Fruit fly (Drosophila melanogaster) whole organism, embryonic: ENCODE results near the gene Cka.
A peak's percentile ranks its signal among the peaks of the same experiment; 100 is the strongest.

Experiments used
- CG11093 ChIP-seq: fragments of 200-800 bp; sonication (Bioruptor generic); IDR thresholded peaks from 3 replicates; pipeline ENCODE4 v1.3.6; 2022; ENCODE audit warnings: missing biosample characterization, missing genetic modification characterization
- CG11695 ChIP-seq: fragments of 200-800 bp; sonication (Bioruptor generic); IDR thresholded peaks from 3 replicates; pipeline ENCODE4 v1.3.6; 2022; ENCODE audit warnings: missing biosample characterization, missing genetic modification characterization
- CG12659 ChIP-seq: fragments of 200-800 bp; sonication (Bioruptor generic); optimal IDR thresholded peaks from 3 replicates; lab custom pipeline; 2017; ENCODE audit warnings: mild to moderate bottlenecking, missing biosample characterization, missing genetic modification reagents, missing genetic modification characterization
- CG13775 ChIP-seq: fragments of 200-800 bp; sonication (Bioruptor generic); optimal IDR thresholded peaks from 3 replicates; lab custom pipeline; 2017; ENCODE audit warnings: missing biosample characterization, mild to moderate bottlenecking, missing genetic modification characterization
- CG14667 ChIP-seq: fragments of 200-800 bp; sonication (Bioruptor generic); IDR thresholded peaks from 2 replicates; pipeline ENCODE4 v1.3.6; 2022; ENCODE audit warnings: missing biosample characterization, missing genetic modification characterization
- CG14965 ChIP-seq: fragments of 200-800 bp; sonication (Bioruptor generic); optimal IDR thresholded peaks from 2 replicates; lab custom pipeline; 2016; ENCODE audit warnings: missing biosample characterization, missing genetic modification characterization, borderline replicate concordance
- CG15011 ChIP-seq: fragments of 200-800 bp; sonication (Bioruptor generic); optimal IDR thresholded peaks from 3 replicates; lab custom pipeline; 2018; ENCODE audit warnings: missing biosample characterization, mild to moderate bottlenecking, missing genetic modification characterization
- CG17359 ChIP-seq: fragments of 200-800 bp; sonication (Bioruptor generic); optimal IDR thresholded peaks from 3 replicates; lab custom pipeline; 2018; ENCODE audit warnings: missing biosample characterization, mild to moderate bottlenecking, missing genetic modification characterization, moderate library complexity
- CG17802 ChIP-seq: fragments of 200-800 bp; sonication (Bioruptor generic); optimal IDR thresholded peaks from 2 replicates; lab custom pipeline; 2018; ENCODE audit warnings: missing biosample characterization, mild to moderate bottlenecking, missing genetic modification characterization, moderate library complexity
- CG30020 ChIP-seq: fragments of 200-800 bp; optimal IDR thresholded peaks from 2 replicates; lab custom pipeline; 2019; ENCODE audit warnings: missing biosample characterization, mild to moderate bottlenecking, missing genetic modification characterization, moderate library complexity
- CG32767 ChIP-seq: fragments of 200-800 bp; sonication (Bioruptor generic); IDR thresholded peaks from 2 replicates; pipeline ENCODE4 v1.3.6; 2022; ENCODE audit warnings: missing biosample characterization, missing genetic modification characterization
- CG3281 ChIP-seq: fragments of 200-800 bp; sonication (Bioruptor generic); optimal IDR thresholded peaks from 3 replicates; lab custom pipeline; 2017; ENCODE audit warnings: missing biosample characterization, mild to moderate bottlenecking, missing genetic modification characterization
- CG34376 ChIP-seq: fragments of 200-800 bp; sonication (Bioruptor generic); optimal IDR thresholded peaks from 2 replicates; lab custom pipeline; 2018; ENCODE audit warnings: missing biosample characterization, mild to moderate bottlenecking, missing genetic modification characterization
- CG34422 ChIP-seq: fragments of 200-800 bp; sonication (Bioruptor generic); IDR thresholded peaks from 3 replicates; pipeline ENCODE4 v1.3.6; 2022; ENCODE audit warnings: missing biosample characterization, missing genetic modification characterization
- CG3726 ChIP-seq: fragments of 200-800 bp; sonication (Bioruptor generic); IDR thresholded peaks from 3 replicates; pipeline ENCODE4, ENCODE4 v1.3.6; 2022; ENCODE audit warnings: missing biosample characterization, missing genetic modification characterization
- CG3847 ChIP-seq: fragments of 200-800 bp; sonication (Bioruptor generic); IDR thresholded peaks from 2 replicates; pipeline ENCODE4 v1.3.6; 2022; ENCODE audit warnings: missing biosample characterization, missing genetic modification characterization
- CG6683 ChIP-seq: fragments of 200-800 bp; sonication (Bioruptor generic); optimal IDR thresholded peaks from 2 replicates; lab custom pipeline; 2017; ENCODE audit warnings: missing biosample characterization, mild to moderate bottlenecking, missing genetic modification characterization, missing genetic modification reagents
- CG9727 ChIP-seq: fragments of 200-800 bp; sonication (Bioruptor generic); optimal IDR thresholded peaks from 3 replicates; lab custom pipeline; 2017; ENCODE audit warnings: missing biosample characterization, mild to moderate bottlenecking, missing genetic modification characterization
- CG9932 ChIP-seq: fragments of 200-800 bp; sonication (Bioruptor generic); IDR thresholded peaks from 2 replicates; pipeline ENCODE4 v1.3.6; 2022; ENCODE audit warnings: missing biosample characterization, missing genetic modification characterization
- Dad ChIP-seq: fragments of 200-800 bp; sonication (Bioruptor generic); optimal IDR thresholded peaks from 3 replicates; lab custom pipeline; 2016; ENCODE audit warnings: missing biosample characterization, missing genetic modification characterization
- Dbx ChIP-seq: fragments of 200-800 bp; sonication (Bioruptor generic); IDR thresholded peaks from 3 replicates; pipeline ENCODE4 v1.3.6; 2022; ENCODE audit warnings: missing biosample characterization, missing genetic modification characterization
- Dll ChIP-seq: fragments of 200-800 bp; sonication (Bioruptor generic); IDR thresholded peaks from 4 replicates; pipeline ENCODE4 v1.3.6; 2022; ENCODE audit warnings: missing biosample characterization, missing genetic modification characterization; ENCODE audit not compliant: partially characterized antibody
- HHEX ChIP-seq: fragments of 200-800 bp; sonication (Bioruptor generic); optimal IDR thresholded peaks from 3 replicates; lab custom pipeline; 2017; ENCODE audit warnings: missing biosample characterization, mild to moderate bottlenecking, missing genetic modification characterization, missing genetic modification reagents
- HLH3B ChIP-seq: fragments of 200-800 bp; sonication (Bioruptor generic); IDR thresholded peaks from 2 replicates; pipeline ENCODE4 v1.3.6; 2022; ENCODE audit warnings: missing biosample characterization, missing genetic modification characterization
- HLH54F ChIP-seq: fragments of 200-800 bp; sonication (Bioruptor generic); optimal IDR thresholded peaks from 3 replicates; lab custom pipeline; 2016; ENCODE audit warnings: missing biosample characterization, missing genetic modification characterization
- HmgD ChIP-seq: fragments of 200-800 bp; sonication (Bioruptor generic); optimal IDR thresholded peaks from 3 replicates; lab custom pipeline; 2016; ENCODE audit warnings: missing biosample characterization, missing genetic modification characterization
- Hmr ChIP-seq: fragments of 200-800 bp; sonication (Bioruptor generic); optimal IDR thresholded peaks from 3 replicates; lab custom pipeline; 2017; ENCODE audit warnings: mild to moderate bottlenecking, missing biosample characterization, missing genetic modification reagents, missing genetic modification characterization
- Nf-YC ChIP-seq: fragments of 200-800 bp; optimal IDR thresholded peaks from 3 replicates; lab custom pipeline; 2019; ENCODE audit warnings: missing biosample characterization, mild to moderate bottlenecking, missing genetic modification characterization, moderate library complexity
- PHDP ChIP-seq: fragments of 200-800 bp; sonication (Bioruptor generic); optimal IDR thresholded peaks from 3 replicates; lab custom pipeline; 2018; ENCODE audit warnings: missing biosample characterization, mild to moderate bottlenecking, missing genetic modification characterization, moderate library complexity
- Ptx1 ChIP-seq: fragments of 200-800 bp; sonication (Bioruptor generic); IDR thresholded peaks from 2 replicates; pipeline ENCODE4 v1.3.6; 2022; ENCODE audit warnings: missing biosample characterization, missing genetic modification characterization
- Taf1 ChIP-seq: fragments of 200-800 bp; sonication (Bioruptor generic); IDR thresholded peaks from 2 replicates; pipeline ENCODE4 v1.3.6; 2022; ENCODE audit warnings: missing biosample characterization, missing genetic modification characterization
- Usf ChIP-seq: fragments of 200-800 bp; sonication (Bioruptor generic); optimal IDR thresholded peaks from 2 replicates; lab custom pipeline; 2017; ENCODE audit warnings: missing genotype, missing biosample characterization, missing genetic modification characterization
- abd-A ChIP-seq: fragments of 200-800 bp; sonication (Bioruptor generic); optimal IDR thresholded peaks from 3 replicates; lab custom pipeline; 2019; ENCODE audit warnings: missing biosample characterization, mild to moderate bottlenecking, missing genetic modification characterization, moderate library complexity
- bcd ChIP-seq: fragments of 200-800 bp; sonication (Bioruptor generic); optimal IDR thresholded peaks from 2 replicates; lab custom pipeline; 2017; ENCODE audit warnings: missing biosample characterization, mild to moderate bottlenecking, missing genetic modification characterization
- cad ChIP-seq: fragments of >200 bp; optimal IDR thresholded peaks from 2 replicates; lab custom pipeline; 2017; ENCODE audit warnings: missing biosample characterization, missing genetic modification characterization
- cg ChIP-seq: fragments of 200-800 bp; sonication (Bioruptor generic); optimal IDR thresholded peaks from 3 replicates; lab custom pipeline; 2019; ENCODE audit warnings: missing biosample characterization, mild to moderate bottlenecking, missing genetic modification characterization, moderate library complexity
- chinmo ChIP-seq: fragments of 200-800 bp; sonication (Bioruptor generic); IDR thresholded peaks from 4 replicates; pipeline ENCODE4 v1.3.6; 2022; ENCODE audit warnings: missing biosample characterization, missing genetic modification characterization; ENCODE audit not compliant: partially characterized antibody
- chm ChIP-seq: fragments of 200-800 bp; sonication (Bioruptor generic); IDR thresholded peaks from 2 replicates; pipeline ENCODE4 v1.3.6; 2022; ENCODE audit warnings: missing biosample characterization, missing genetic modification characterization
- da ChIP-seq: fragments of 200-800 bp; sonication (Bioruptor generic); optimal IDR thresholded peaks from 2 replicates; lab custom pipeline; 2016; ENCODE audit warnings: missing biosample characterization, missing genetic modification characterization
- exex ChIP-seq: fragments of 200-800 bp; sonication (Bioruptor generic); optimal IDR thresholded peaks from 4 replicates; lab custom pipeline; 2018; ENCODE audit warnings: missing biosample characterization, mild to moderate bottlenecking, missing genetic modification characterization, moderate library complexity
- fu2 ChIP-seq: fragments of 200-800 bp; sonication (Bioruptor generic); optimal IDR thresholded peaks from 2 replicates; lab custom pipeline; 2016; ENCODE audit warnings: missing biosample characterization, missing genetic modification characterization
- gem ChIP-seq: fragments of 200-800 bp; sonication (Bioruptor generic); optimal IDR thresholded peaks from 2 replicates; lab custom pipeline; 2019; ENCODE audit warnings: missing biosample characterization, mild to moderate bottlenecking, missing genetic modification characterization, moderate library complexity
- gsb-n ChIP-seq: fragments of 200-800 bp; sonication (Bioruptor generic); optimal IDR thresholded peaks from 3 replicates; lab custom pipeline; 2018; ENCODE audit warnings: missing biosample characterization, mild to moderate bottlenecking, missing genetic modification characterization
- ham ChIP-seq: fragments of 200-800 bp; sonication (Bioruptor generic); IDR thresholded peaks from 2 replicates; pipeline ENCODE4 v1.3.6; 2022; ENCODE audit warnings: missing biosample characterization, missing genetic modification characterization
- hbn ChIP-seq: fragments of 200-800 bp; sonication (Bioruptor generic); IDR thresholded peaks from 2 replicates; pipeline ENCODE4 v1.3.6; 2022; ENCODE audit warnings: missing biosample characterization, missing genetic modification characterization; ENCODE audit not compliant: partially characterized antibody
- lmd ChIP-seq: fragments of 200-800 bp; sonication (Bioruptor generic); IDR thresholded peaks from 2 replicates; pipeline ENCODE4 v1.3.6; 2022; ENCODE audit warnings: missing biosample characterization, missing genetic modification characterization
- slbo ChIP-seq: fragments of 200-800 bp; sonication (Bioruptor generic); IDR thresholded peaks from 2 replicates; pipeline ENCODE4 v1.3.6; 2022; ENCODE audit warnings: missing biosample characterization, missing genetic modification characterization
- trem ChIP-seq: fragments of 200-800 bp; optimal IDR thresholded peaks from 3 replicates; lab custom pipeline; 2019; ENCODE audit warnings: missing biosample characterization, mild to moderate bottlenecking, missing genetic modification characterization, moderate library complexity
- tx ChIP-seq: fragments of 200-800 bp; sonication (Bioruptor generic); optimal IDR thresholded peaks from 2 replicates; lab custom pipeline; 2016; ENCODE audit warnings: missing biosample characterization, missing genetic modification characterization
- zfh2 ChIP-seq: fragments of 200-800 bp; sonication (Bioruptor generic); optimal IDR thresholded peaks from 2 replicates; lab custom pipeline; 2016; ENCODE audit warnings: missing biosample characterization, missing genetic modification characterization

Cka gene

DNA sequence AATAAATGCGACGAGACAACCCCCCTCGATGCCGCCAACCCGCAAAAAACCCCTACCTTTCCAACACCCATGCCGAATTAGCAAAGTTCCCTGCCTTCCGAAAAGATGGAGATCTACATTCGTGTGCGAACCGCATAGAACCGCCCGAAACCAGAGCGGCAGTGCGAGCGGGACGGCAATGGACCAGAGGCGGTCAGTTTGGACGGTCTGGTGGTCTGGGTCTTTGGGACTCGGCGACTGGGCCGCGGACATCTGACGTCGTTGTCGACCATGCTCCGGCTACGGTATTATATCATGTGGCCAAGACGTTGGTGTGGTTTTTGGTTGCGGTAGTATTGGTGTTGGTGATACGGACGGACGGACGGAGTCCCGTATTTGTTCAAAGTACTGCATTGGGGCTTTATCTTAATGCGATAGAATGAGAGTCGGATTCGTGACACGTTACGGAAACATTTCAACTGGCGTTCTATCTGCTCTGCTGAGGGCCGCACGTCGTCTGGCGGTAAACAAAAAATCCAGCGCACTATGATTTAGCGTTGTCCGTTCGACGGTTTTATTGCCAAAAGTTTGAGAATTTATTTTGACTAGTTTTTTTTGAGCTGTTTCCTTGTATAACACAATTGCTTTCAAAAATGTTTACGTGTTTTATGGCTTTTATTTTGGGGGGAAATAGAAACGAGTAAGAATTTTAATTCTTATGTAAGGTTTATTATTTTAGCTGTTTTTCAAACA, 56.4 kb downstream of the Cka start (continued):
- no peak for TF ChIP-seq tx (GFP tag; lab: Kevin White, UChicago)
- TF ChIP-seq ham (GFP tag; lab: Robert Waterston, UW): 0 out of 2 replicates have a peak, but pooled peaks have one; percentile 10
- peak; percentile 85 for TF ChIP-seq gem
- no peak for TF ChIP-seq PHDP (tag; lab: Kevin White, UChicago)
- no peak for TF ChIP-seq CG17802 (tag; lab: Kevin White, UChicago)
- TF ChIP-seq Hmr: peak; percentile 47
- 0 out of 2 replicates have a peak, but pooled peaks have one; percentile 33 for TF ChIP-seq chm
- no peak for TF ChIP-seq CG6683 (GFP tag; lab: Kevin White, UChicago)
- TF ChIP-seq CG12659 (GFP tag; lab: Kevin White, UChicago): peak; percentile 33
- TF ChIP-seq CG11695 (GFP tag; lab: Robert Waterston, UW): 0 out of 3 replicates have a peak, but pooled peaks have one; percentile 10
- peak; percentile 27 for TF ChIP-seq fu2
- no peak for TF ChIP-seq CG30020 (tag; lab: Kevin White, UChicago)
- 0 out of 2 replicates have a peak, but pooled peaks have one; percentile 10 for TF ChIP-seq Taf1 (GFP tag; lab: Robert Waterston, UW)
- TF ChIP-seq CG17359 (tag; lab: Kevin White, UChicago): peak; percentile 1
- TF ChIP-seq cg (GFP tag; lab: Kevin White, UChicago): peak; percentile 48
- no peak for TF ChIP-seq gsb-n
- TF ChIP-seq zfh2: peak; percentile 29
- TF ChIP-seq CG34376 (GFP tag; lab: Kevin White, UChicago): peak; percentile 74
- peak; percentile 38 for TF ChIP-seq exex (tag; lab: Kevin White, UChicago)
- TF ChIP-seq slbo (GFP tag; lab: Robert Waterston, UW): no peak
- TF ChIP-seq CG34422 (GFP tag; lab: Robert Waterston, UW): peak; percentile 13; the same call in 1 of the 3 replicates
- TF ChIP-seq bcd: no peak
- TF ChIP-seq HLH3B (GFP tag; lab: Robert Waterston, UW): 0 out of 2 replicates have a peak, but pooled peaks have one; percentile 4
- TF ChIP-seq lmd (GFP tag; lab: Robert Waterston, UW): 0 out of 2 replicates have a peak, but pooled peaks have one; percentile 28

DNA sequence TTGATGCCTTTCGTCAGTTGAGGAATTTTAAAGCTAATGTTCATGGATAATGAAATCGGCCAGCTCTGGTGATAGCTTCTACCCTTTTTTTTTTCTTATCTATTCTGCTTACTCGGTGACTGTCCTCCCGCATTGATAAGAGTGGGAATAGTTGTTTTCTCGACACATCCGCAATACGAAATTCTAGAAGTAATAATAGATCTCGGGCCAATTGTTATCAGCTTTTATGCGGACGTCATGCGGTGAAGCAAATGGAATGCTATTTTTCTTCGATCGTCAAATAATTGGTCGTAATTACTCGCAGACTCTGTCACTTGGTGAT, 56.9 kb downstream of the Cka start:
- no peak for TF ChIP-seq CG9727 (GFP tag; lab: Kevin White, UChicago)
- TF ChIP-seq Dad (GFP tag; lab: Kevin White, UChicago): no peak
- no peak for TF ChIP-seq da (GFP tag; lab: Kevin White, UChicago)
- no peak for TF ChIP-seq Ptx1 (GFP tag; lab: Robert Waterston, UW)
- peak; percentile 1 for TF ChIP-seq zfh2
- no peak for TF ChIP-seq HLH54F
- TF ChIP-seq CG14667 (GFP tag; lab: Robert Waterston, UW): no peak
- no peak for TF ChIP-seq CG3281
- no peak for TF ChIP-seq CG3726
- no peak for TF ChIP-seq Usf (GFP tag; lab: Kevin White, UChicago)
- TF ChIP-seq HmgD: no peak
- no peak for TF ChIP-seq CG32767 (GFP tag; lab: Robert Waterston, UW)
- TF ChIP-seq chinmo (GFP tag; lab: Robert Waterston, UW): no peak
- peak; percentile 18 for TF ChIP-seq gem
- no peak for TF ChIP-seq CG11093 (GFP tag; lab: Robert Waterston, UW)
- TF ChIP-seq hbn: no peak
- TF ChIP-seq abd-A: no peak
- peak; percentile 29; the same call in 1 of the 2 replicates for TF ChIP-seq CG9932 (GFP tag; lab: Robert Waterston, UW)
- no peak for TF ChIP-seq CG15011 (GFP tag; lab: Kevin White, UChicago)
- no peak for TF ChIP-seq Dbx
- no peak for TF ChIP-seq CG14965 (GFP tag; lab: Kevin White, UChicago)
- TF ChIP-seq CG3847: 0 out of 2 replicates have a peak, but pooled peaks have one; percentile 4
- no peak for TF ChIP-seq Dll (GFP tag; lab: Robert Waterston, UW)
- TF ChIP-seq cad: no peak
- no peak for TF ChIP-seq CG13775 (GFP tag; lab: Kevin White, UChicago)
- no peak for TF ChIP-seq trem (tag; lab: Kevin White, UChicago)
- no peak for TF ChIP-seq Nf-YC (tag; lab: Kevin White, UChicago)
- TF ChIP-seq HHEX (GFP tag; lab: Kevin White, UChicago): no peak
